Fruit fly (Drosophila melanogaster) whole organism, adult: ENCODE data around the gene Pgant35A.

Experiments
- CG11617 ChIP-seq: fragments of 200-800 bp; sonication (Bioruptor generic); optimal IDR thresholded peaks from 2 replicates; lab custom pipeline; 2017; ENCODE audit warnings: mild to moderate bottlenecking, missing biosample characterization, missing genetic modification reagents, missing genetic modification characterization
- CG12768 ChIP-seq: fragments of 200-800 bp; sonication (Bioruptor generic); optimal IDR thresholded peaks from 2 replicates; lab custom pipeline; 2017; ENCODE audit warnings: missing biosample characterization, missing genetic modification characterization, mild to moderate bottlenecking, moderate library complexity, missing genetic modification reagents
- CG14711 ChIP-seq: fragments of 200-800 bp; sonication (Bioruptor generic); optimal IDR thresholded peaks from 2 replicates; lab custom pipeline; 2018; ENCODE audit warnings: missing biosample characterization, mild to moderate bottlenecking, missing genetic modification characterization, moderate library complexity
- CG1620 ChIP-seq: fragments of 200-800 bp; sonication (Bioruptor generic); optimal IDR thresholded peaks from 2 replicates; lab custom pipeline; 2016; ENCODE audit warnings: missing biosample characterization, missing genetic modification characterization
- CG33017 ChIP-seq: fragments of 200-800 bp; sonication (Bioruptor generic); optimal IDR thresholded peaks from 2 replicates; lab custom pipeline; 2018; ENCODE audit warnings: missing biosample characterization, mild to moderate bottlenecking, missing genetic modification characterization, moderate library complexity
- CG5204 ChIP-seq: fragments of 200-800 bp; sonication (Bioruptor generic); optimal IDR thresholded peaks from 2 replicates; lab custom pipeline; 2016; ENCODE audit warnings: missing biosample characterization, missing genetic modification characterization
- CG7045 ChIP-seq: fragments of 200-800 bp; sonication (Bioruptor generic); optimal IDR thresholded peaks from 2 replicates; lab custom pipeline; 2017; ENCODE audit warnings: missing biosample characterization, mild to moderate bottlenecking, missing genetic modification characterization
- CG7101 ChIP-seq: fragments of 200-800 bp; sonication (Bioruptor generic); optimal IDR thresholded peaks from 2 replicates; lab custom pipeline; 2018; ENCODE audit warnings: missing biosample characterization, mild to moderate bottlenecking, missing genetic modification characterization, moderate library complexity
- Clk ChIP-seq: fragments of 200-800 bp; sonication (Bioruptor generic); optimal IDR thresholded peaks from 2 replicates; lab custom pipeline; 2017; ENCODE audit warnings: missing biosample characterization, missing genetic modification characterization
- Crg-1 ChIP-seq: fragments of 200-800 bp; sonication (Bioruptor generic); optimal IDR thresholded peaks from 2 replicates; lab custom pipeline; 2016; ENCODE audit warnings: missing biosample characterization, missing genetic modification characterization
- Hr96 ChIP-seq: fragments of 200-800 bp; sonication (Bioruptor generic); optimal IDR thresholded peaks from 2 replicates; lab custom pipeline; 2016; ENCODE audit warnings: missing biosample characterization, missing genetic modification characterization
- Mnt ChIP-seq: fragments of 200-800 bp; sonication (Bioruptor generic); optimal IDR thresholded peaks from 2 replicates; lab custom pipeline; 2016; ENCODE audit warnings: missing biosample characterization, mild to moderate bottlenecking, missing genetic modification characterization
- bab1 ChIP-seq: fragments of 200-800 bp; sonication (Bioruptor generic); optimal IDR thresholded peaks from 3 replicates; lab custom pipeline; 2019; ENCODE audit warnings: missing biosample characterization, mild to moderate bottlenecking, missing genetic modification characterization, moderate library complexity
- cic ChIP-seq: fragments of 200-800 bp; sonication (Bioruptor generic); optimal IDR thresholded peaks from 2 replicates; lab custom pipeline; 2017; ENCODE audit warnings: missing biosample characterization, mild to moderate bottlenecking, missing genetic modification characterization, moderate library complexity
- cnc ChIP-seq, 2 experiments: fragments of >200 bp; optimal IDR thresholded peaks; 2 replicates each; lab custom pipeline; 2017
- kay ChIP-seq: fragments of 200-800 bp; sonication (Bioruptor generic); peaks from one replicate; lab custom pipeline; 2016; ENCODE audit warnings: missing biosample characterization, missing genetic modification characterization, borderline replicate concordance
- ovo ChIP-seq: fragments of 200-800 bp; sonication (Bioruptor generic); optimal IDR thresholded peaks from 2 replicates; lab custom pipeline; 2016; ENCODE audit warnings: missing biosample characterization, missing genetic modification characterization
- pad ChIP-seq: fragments of 200-800 bp; sonication (Bioruptor generic); optimal IDR thresholded peaks from 3 replicates; lab custom pipeline; 2017; ENCODE audit warnings: missing biosample characterization, missing genetic modification characterization, mild to moderate bottlenecking, moderate library complexity, missing genetic modification reagents
- tj ChIP-seq: fragments of 200-800 bp; sonication (Bioruptor generic); optimal IDR thresholded peaks from 3 replicates; lab custom pipeline; 2017; ENCODE audit warnings: missing biosample characterization, mild to moderate bottlenecking, missing genetic modification characterization, moderate library complexity
- toe ChIP-seq: fragments of 200-800 bp; sonication (Bioruptor generic); optimal IDR thresholded peaks from 2 replicates; lab custom pipeline; 2016; ENCODE audit warnings: missing biosample characterization, missing genetic modification characterization

Gene Pgant35A

dm6 chr2L:14351441-14352127, 7.5 kb upstream of the Pgant35A start, which contains the start of gene CG43052:
Gene CG43052 (plus strand): TSS chr2L:14352077.
- peak; percentile 21 for TF ChIP-seq kay (GFP tag; lab: Kevin White, UChicago)
- no peak for TF ChIP-seq Mnt
- no peak for TF ChIP-seq CG12768 (GFP tag; lab: Kevin White, UChicago)
- no peak for TF ChIP-seq Clk (GFP tag; lab: Kevin White, UChicago)

dm6 chr2L:14355033-14355851, 3.8 kb upstream of the Pgant35A start, which contains the start of gene Rab14:
Gene Rab14 (plus strand): TSS chr2L:14355145.
- TF ChIP-seq CG7101 (tag; lab: Kevin White, UChicago) (peak; percentile 82), Mnt (peak; percentile 100), bab1 (GFP tag; lab: Kevin White, UChicago) (peak; percentile 46), Clk (GFP tag; lab: Kevin White, UChicago) (peak; percentile 49), CG7045 (GFP tag; lab: Kevin White, UChicago) (peak; percentile 77), ovo (no peak), CG33017 (tag; lab: Kevin White, UChicago) (peak; percentile 87), CG12768 (GFP tag; lab: Kevin White, UChicago) (peak; percentile 70), CG14711 (peak; percentile 59), pad (GFP tag; lab: Kevin White, UChicago) (peak; percentile 56), tj (peak; percentile 40), Hr96 (GFP tag; lab: Kevin White, UChicago) (peak; percentile 58), cic (GFP tag; lab: Kevin White, UChicago) (peak; percentile 49), toe (peak; percentile 39), CG1620 (GFP tag; lab: Kevin White, UChicago) (peak; percentile 40), kay (GFP tag; lab: Kevin White, UChicago) (peak; percentile 94), Crg-1 (GFP tag; lab: Kevin White, UChicago) (peak; percentile 33), CG5204 (GFP tag; lab: Kevin White, UChicago) (peak; percentile 76), cnc (optimal IDR thresholded peaks at IDR 0.05; lab: Kevin White, UChicago) (no peak), CG11617 (GFP tag; lab: Kevin White, UChicago) (peak; percentile 75)

dm6 chr2L:14355852-14356174, 3.2 kb upstream of the Pgant35A start:
- TF ChIP-seq Clk (GFP tag; lab: Kevin White, UChicago) (no peak), CG7101 (tag; lab: Kevin White, UChicago) (no peak), kay (GFP tag; lab: Kevin White, UChicago) (no peak), pad (GFP tag; lab: Kevin White, UChicago) (no peak), tj (no peak), CG11617 (GFP tag; lab: Kevin White, UChicago) (no peak), CG1620 (GFP tag; lab: Kevin White, UChicago) (no peak), CG33017 (tag; lab: Kevin White, UChicago) (no peak), Crg-1 (GFP tag; lab: Kevin White, UChicago) (no peak), CG7045 (GFP tag; lab: Kevin White, UChicago) (no peak), CG12768 (GFP tag; lab: Kevin White, UChicago) (no peak), cnc (optimal IDR thresholded peaks at IDR 0.05; lab: Kevin White, UChicago) (no peak), CG14711 (no peak), bab1 (GFP tag; lab: Kevin White, UChicago) (no peak), Hr96 (GFP tag; lab: Kevin White, UChicago) (no peak), cic (GFP tag; lab: Kevin White, UChicago) (no peak), ovo (no peak), toe (no peak)

- TF ChIP-seq cnc (optimal IDR thresholded peaks at IDR 0.05; lab: Kevin White, UChicago) (peak in 1 of 2 experiments; percentile 5), CG12768 (GFP tag; lab: Kevin White, UChicago) (no peak), tj (no peak), cic (GFP tag; lab: Kevin White, UChicago) (peak; percentile 83), Crg-1 (GFP tag; lab: Kevin White, UChicago) (no peak), CG7045 (GFP tag; lab: Kevin White, UChicago) (no peak), ovo (no peak), Mnt (no peak), kay (GFP tag; lab: Kevin White, UChicago) (no peak)
These were observed 2.8 kb upstream of the Pgant35A start for dm6 chr2L:14356279-14356678.

dm6 chr2L:14356793-14357372, 2.2 kb upstream of the Pgant35A start:
- TF ChIP-seq Crg-1 (GFP tag; lab: Kevin White, UChicago) (no peak), cnc (optimal IDR thresholded peaks at IDR 0.05; lab: Kevin White, UChicago) (no peak), toe (no peak), pad (GFP tag; lab: Kevin White, UChicago) (no peak), CG11617 (GFP tag; lab: Kevin White, UChicago) (no peak), kay (GFP tag; lab: Kevin White, UChicago) (no peak), CG12768 (GFP tag; lab: Kevin White, UChicago) (no peak), cic (GFP tag; lab: Kevin White, UChicago) (no peak), bab1 (GFP tag; lab: Kevin White, UChicago) (no peak), Mnt (no peak), ovo (no peak), CG7101 (tag; lab: Kevin White, UChicago) (no peak)
